Fruit fly (Drosophila melanogaster) whole organism, pupa: ENCODE data around the gene CG7530.

Experiments
- CG10348 ChIP-seq: fragments of 200-800 bp; sonication (Bioruptor generic); IDR thresholded peaks from 2 replicates; pipeline ENCODE4 v1.3.6; 2022; ENCODE audit warnings: missing biosample characterization, missing genetic modification characterization
- CG12605 ChIP-seq: fragments of 200-800 bp; sonication (Bioruptor generic); IDR thresholded peaks from 2 replicates; pipeline ENCODE4 v1.3.6; 2022; ENCODE audit warnings: missing biosample characterization, missing genetic modification characterization
- CG13204 ChIP-seq: fragments of 200-800 bp; sonication (Bioruptor generic); optimal IDR thresholded peaks from 2 replicates; lab custom pipeline; 2018; ENCODE audit warnings: missing biosample characterization, mild to moderate bottlenecking, missing genetic modification characterization, moderate library complexity
- CG14655 ChIP-seq: fragments of 200-800 bp; sonication (Bioruptor generic); optimal IDR thresholded peaks from 3 replicates; lab custom pipeline; 2017; ENCODE audit warnings: mild to moderate bottlenecking, missing biosample characterization, missing genetic modification reagents, missing genetic modification characterization
- CG15710 ChIP-seq: fragments of 200-800 bp; sonication (Bioruptor generic); optimal IDR thresholded peaks from 2 replicates; lab custom pipeline; 2018; ENCODE audit warnings: missing biosample characterization, mild to moderate bottlenecking, missing genetic modification characterization, moderate library complexity
- CG17806 ChIP-seq: fragments of 200-800 bp; sonication (Bioruptor generic); optimal IDR thresholded peaks from 2 replicates; lab custom pipeline; 2018; ENCODE audit warnings: missing biosample characterization, mild to moderate bottlenecking, missing genetic modification characterization, moderate library complexity
- CG32121 ChIP-seq: fragments of 200-800 bp; sonication (Bioruptor generic); IDR thresholded peaks from 2 replicates; pipeline ENCODE4 v1.3.6; 2022; ENCODE audit warnings: missing biosample characterization, missing genetic modification characterization
- CG34367 ChIP-seq: fragments of 200-800 bp; sonication (Bioruptor generic); optimal IDR thresholded peaks from 2 replicates; lab custom pipeline; 2018; ENCODE audit warnings: missing biosample characterization, mild to moderate bottlenecking, missing genetic modification characterization
- CG4496 ChIP-seq: fragments of 200-800 bp; sonication (Bioruptor generic); IDR thresholded peaks from 3 replicates; pipeline ENCODE4 v1.3.6; 2022; ENCODE audit warnings: missing biosample characterization, missing genetic modification characterization
- CG8159 ChIP-seq: fragments of 200-800 bp; sonication (Bioruptor generic); optimal IDR thresholded peaks from 3 replicates; lab custom pipeline; 2018; ENCODE audit warnings: missing biosample characterization, mild to moderate bottlenecking, missing genetic modification characterization, moderate library complexity
- CG8301 ChIP-seq: fragments of 200-800 bp; sonication (Bioruptor generic); optimal IDR thresholded peaks from 2 replicates; lab custom pipeline; 2018; ENCODE audit warnings: missing biosample characterization, mild to moderate bottlenecking, missing genetic modification characterization
- CG9948 ChIP-seq: fragments of 200-800 bp; sonication (Bioruptor generic); optimal IDR thresholded peaks from 2 replicates; lab custom pipeline; 2018; ENCODE audit warnings: missing biosample characterization, mild to moderate bottlenecking, missing genetic modification characterization, moderate library complexity
- D1 ChIP-seq: fragments of 200-800 bp; sonication (Bioruptor generic); optimal IDR thresholded peaks from 2 replicates; lab custom pipeline; 2018; ENCODE audit warnings: missing biosample characterization, mild to moderate bottlenecking, missing genetic modification characterization, moderate library complexity
- EcR ChIP-seq: fragments of 200-800 bp; sonication (Bioruptor generic); optimal IDR thresholded peaks from 3 replicates; lab custom pipeline; 2019; ENCODE audit warnings: missing biosample characterization, missing genetic modification characterization, mild to moderate bottlenecking, moderate library complexity, missing genetic modification reagents
- Ets98B ChIP-seq: fragments of 200-800 bp; sonication (Bioruptor generic); IDR thresholded peaks from 2 replicates; pipeline ENCODE4 v1.3.6; 2022; ENCODE audit warnings: missing biosample characterization, missing genetic modification characterization
- Pif1A ChIP-seq: fragments of 200-800 bp; sonication (Bioruptor generic); optimal IDR thresholded peaks from 3 replicates; lab custom pipeline; 2016; ENCODE audit warnings: missing biosample characterization, missing genetic modification characterization
- Pif1B ChIP-seq: fragments of 200-800 bp; sonication (Bioruptor generic); optimal IDR thresholded peaks from 3 replicates; lab custom pipeline; 2016; ENCODE audit warnings: missing biosample characterization, missing genetic modification characterization
- Snoo ChIP-seq: fragments of 200-800 bp; sonication (Bioruptor generic); optimal IDR thresholded peaks from 3 replicates; lab custom pipeline; 2017; ENCODE audit warnings: missing biosample characterization, mild to moderate bottlenecking, missing genetic modification characterization, inconsistent platforms
- fd96Ca ChIP-seq: fragments of 200-800 bp; sonication (Bioruptor generic); IDR thresholded peaks from 3 replicates; pipeline ENCODE4 v1.3.6; 2022; ENCODE audit warnings: missing biosample characterization, missing genetic modification characterization
- gl ChIP-seq: fragments of 200-800 bp; sonication (Bioruptor generic); optimal IDR thresholded peaks from 2 replicates; lab custom pipeline; 2018; ENCODE audit warnings: missing biosample characterization, mild to moderate bottlenecking, missing genetic modification characterization
- rn ChIP-seq: fragments of 200-800 bp; sonication (Bioruptor generic); IDR thresholded peaks from 2 replicates; pipeline ENCODE4 v1.3.6; 2022; ENCODE audit warnings: missing biosample characterization, missing genetic modification characterization

Gene CG7530

dm6 chr3R:14733937-14734336 is 2.6 kb upstream of the CG7530 start:
- TF ChIP-seq CG12605 (GFP tag; lab: Robert Waterston, UW) = no peak
- TF ChIP-seq CG9948 (tag; lab: Kevin White, UChicago) = no peak
- no peak for TF ChIP-seq CG4496 (GFP tag; lab: Robert Waterston, UW)
- no peak for TF ChIP-seq CG13204 (GFP tag; lab: Kevin White, UChicago)
- TF ChIP-seq CG10348 (GFP tag; lab: Robert Waterston, UW) = no peak
- TF ChIP-seq CG32121 = no peak
- TF ChIP-seq CG17806 (tag; lab: Kevin White, UChicago) = no peak
- no peak for TF ChIP-seq D1 (tag; lab: Kevin White, UChicago)
- no peak for TF ChIP-seq Pif1B (GFP tag; lab: Kevin White, UChicago)
- TF ChIP-seq rn (GFP tag; lab: Robert Waterston, UW) = no peak
- TF ChIP-seq gl (tag; lab: Kevin White, UChicago) = no peak

- TF ChIP-seq CG8159 = no peak
- TF ChIP-seq Pif1B (GFP tag; lab: Kevin White, UChicago) = no peak
- TF ChIP-seq fd96Ca = no peak
- TF ChIP-seq rn (GFP tag; lab: Robert Waterston, UW) = no peak
- no peak for TF ChIP-seq CG32121
Observed at dm6 chr3R:14733425-14733824, 2.1 kb upstream of the CG7530 start.

DNA sequence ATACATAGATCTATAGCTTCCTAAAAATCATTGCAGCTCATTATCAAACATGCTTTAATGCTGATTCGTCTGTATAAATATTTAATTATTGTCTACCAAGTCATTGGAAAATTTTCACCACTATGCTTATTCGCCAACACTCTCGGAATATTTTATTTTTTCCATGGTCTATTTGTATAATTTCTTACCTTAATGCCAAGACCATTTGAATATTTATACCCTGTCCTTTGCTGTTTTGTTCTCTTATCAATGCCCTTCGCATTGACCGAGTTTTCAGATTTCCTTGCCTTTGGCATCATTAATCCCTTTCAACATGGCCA is 432 bp upstream of the CG7530 start:
- TF ChIP-seq EcR (GFP tag; lab: Kevin White, UChicago) = peak; percentile 14
- TF ChIP-seq D1 (tag; lab: Kevin White, UChicago) = no peak
- TF ChIP-seq CG15710 (tag; lab: Kevin White, UChicago) = no peak
- TF ChIP-seq CG4496 (GFP tag; lab: Robert Waterston, UW) = no peak; the same call in 2 of the 3 replicates
- no peak for TF ChIP-seq CG10348 (GFP tag; lab: Robert Waterston, UW)
- TF ChIP-seq Ets98B (GFP tag; lab: Robert Waterston, UW) = no peak
- peak; percentile 39 for TF ChIP-seq CG14655 (GFP tag; lab: Kevin White, UChicago)
- no peak for TF ChIP-seq CG8301 (tag; lab: Kevin White, UChicago)
- TF ChIP-seq Pif1A = no peak
- no peak for TF ChIP-seq CG13204 (GFP tag; lab: Kevin White, UChicago)
- no peak for TF ChIP-seq CG12605 (GFP tag; lab: Robert Waterston, UW)
- TF ChIP-seq Pif1B (GFP tag; lab: Kevin White, UChicago) = no peak
- TF ChIP-seq CG9948 (tag; lab: Kevin White, UChicago) = peak; percentile 1
- no peak for TF ChIP-seq Snoo (tag; lab: Kevin White, UChicago)
- TF ChIP-seq CG17806 (tag; lab: Kevin White, UChicago) = peak; percentile 14
- TF ChIP-seq CG8159 = no peak
- no peak for TF ChIP-seq CG34367 (tag; lab: Kevin White, UChicago)
- TF ChIP-seq CG32121 = no peak; the same call in 1 of the 2 replicates
- no peak for TF ChIP-seq gl (tag; lab: Kevin White, UChicago)
- TF ChIP-seq fd96Ca = no peak
- no peak for TF ChIP-seq rn (GFP tag; lab: Robert Waterston, UW)

- TF ChIP-seq CG9948 (tag; lab: Kevin White, UChicago) = no peak
- no peak for TF ChIP-seq CG15710 (tag; lab: Kevin White, UChicago)
- peak; percentile 38; the same call in 1 of the 3 replicates for TF ChIP-seq fd96Ca
- peak; percentile 39; the same call in 2 of the 3 replicates for TF ChIP-seq CG4496 (GFP tag; lab: Robert Waterston, UW)
- no peak for TF ChIP-seq CG12605 (GFP tag; lab: Robert Waterston, UW)
- TF ChIP-seq Pif1B (GFP tag; lab: Kevin White, UChicago) = no peak
- no peak for TF ChIP-seq D1 (tag; lab: Kevin White, UChicago)
- no peak for TF ChIP-seq Snoo (tag; lab: Kevin White, UChicago)
- TF ChIP-seq CG34367 (tag; lab: Kevin White, UChicago) = no peak
- no peak for TF ChIP-seq CG8159
- no peak for TF ChIP-seq Pif1A
- TF ChIP-seq gl (tag; lab: Kevin White, UChicago) = no peak
- TF ChIP-seq CG8301 (tag; lab: Kevin White, UChicago) = no peak
- TF ChIP-seq CG17806 (tag; lab: Kevin White, UChicago) = no peak
- TF ChIP-seq CG13204 (GFP tag; lab: Kevin White, UChicago) = no peak
- no peak for TF ChIP-seq CG14655 (GFP tag; lab: Kevin White, UChicago)
- peak; percentile 61 for TF ChIP-seq EcR (GFP tag; lab: Kevin White, UChicago)
- TF ChIP-seq CG10348 (GFP tag; lab: Robert Waterston, UW) = no peak
- TF ChIP-seq rn (GFP tag; lab: Robert Waterston, UW) = no peak
- TF ChIP-seq CG32121 = no peak
- TF ChIP-seq Ets98B (GFP tag; lab: Robert Waterston, UW) = peak; percentile 50; the same call in 1 of the 2 replicates
- TF ChIP-seq, all 21 proteins: peak for 4
Observed at dm6 chr3R:14730595-14730994, 714 bp downstream of the CG7530 start.

DNA sequence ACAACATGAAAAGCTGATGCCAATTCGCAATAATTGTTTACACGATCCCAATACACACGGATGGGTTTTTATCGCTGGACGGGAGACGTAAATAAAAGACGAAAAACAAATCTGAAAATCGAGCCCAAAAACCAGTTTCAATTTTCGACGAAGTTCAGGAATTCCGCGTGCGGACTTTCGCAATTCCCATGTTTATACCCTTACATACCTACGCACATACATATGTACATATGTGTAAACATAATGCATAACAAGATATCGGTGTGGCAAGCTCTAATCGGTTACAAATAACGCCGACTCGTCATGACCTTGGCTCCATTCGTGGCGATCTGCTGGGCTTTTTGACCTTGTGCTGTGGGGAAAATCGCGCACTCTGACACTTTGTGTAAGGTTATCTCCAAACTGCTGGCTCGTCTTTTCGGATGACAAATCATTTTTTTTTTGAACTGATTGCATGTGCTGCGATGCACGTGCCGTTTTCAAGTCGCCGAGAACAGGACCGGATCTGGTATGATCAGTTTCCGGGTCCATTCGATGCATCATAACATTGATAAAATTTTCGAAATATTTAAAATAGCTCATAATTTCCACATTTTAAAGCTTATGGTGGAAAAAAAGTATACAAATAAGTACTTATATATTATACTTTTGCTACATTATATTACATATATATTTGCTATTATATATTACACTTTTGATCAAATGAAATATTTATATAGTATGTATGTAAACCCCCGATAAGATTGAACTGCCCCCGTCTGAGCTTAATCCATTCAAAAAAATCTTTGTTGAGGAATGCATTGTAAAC is 1.4 kb downstream of the CG7530 start:
- TF ChIP-seq EcR (GFP tag; lab: Kevin White, UChicago) = peak; percentile 14
- no peak for TF ChIP-seq Ets98B (GFP tag; lab: Robert Waterston, UW)
- TF ChIP-seq fd96Ca = 0 out of 3 replicates have a peak, but pooled peaks have one; percentile 35
- peak; percentile 18 for TF ChIP-seq Pif1B (GFP tag; lab: Kevin White, UChicago)
- peak; percentile 55 for TF ChIP-seq CG8159
- TF ChIP-seq CG17806 (tag; lab: Kevin White, UChicago) = no peak
- TF ChIP-seq Snoo (tag; lab: Kevin White, UChicago) = peak; percentile 51
- peak; percentile 33 for TF ChIP-seq CG9948 (tag; lab: Kevin White, UChicago)
- TF ChIP-seq CG14655 (GFP tag; lab: Kevin White, UChicago) = peak; percentile 28
- TF ChIP-seq rn (GFP tag; lab: Robert Waterston, UW) = no peak
- no peak for TF ChIP-seq CG34367 (tag; lab: Kevin White, UChicago)
- TF ChIP-seq, all 21 proteins: peak for 7
